Worm (Caenorhabditis elegans) whole organism, young adult: Measurements from ENCODE around the gene sahd-1.
"Not testable (repeated sequence)": the region's sequence is repeated elsewhere in the genome, so short reads cannot be mapped to it uniquely, and the experiment has no call there.

Source experiments
- B0019.2 ChIP-seq: fragments of 200-800 bp; sonication (Bioruptor generic); conservative IDR thresholded peaks from 2 replicates; pipeline ENCODE4 v1.3.6; 2022; ENCODE audit warnings: missing genetic modification reagents, missing genetic modification characterization, missing compliant biosample characterization
- B0035.1 ChIP-seq: sonication (generic microtip); optimal IDR thresholded peaks from 2 replicates; lab custom pipeline; 2016; ENCODE audit warnings: missing genetic modification characterization, mild to moderate bottlenecking, missing compliant biosample characterization, missing genotype, missing genetic modification reagents
- B0336.3 ChIP-seq: fragments of 200-800 bp; sonication (Bioruptor generic); IDR thresholded peaks from 2 replicates; pipeline ENCODE4 v1.3.6; 2022; ENCODE audit warnings: missing genetic modification characterization, missing compliant biosample characterization
- C17E4.6 ChIP-seq: fragments of 200-800 bp; sonication (Bioruptor generic); IDR thresholded peaks from 2 replicates; pipeline ENCODE4 v1.3.6; 2022; ENCODE audit warnings: missing genetic modification reagents, missing genetic modification characterization, missing compliant biosample characterization
- F22D6.2 ChIP-seq: sonication (generic microtip); optimal IDR thresholded peaks from 2 replicates; lab custom pipeline; 2016; ENCODE audit warnings: mild to moderate bottlenecking, missing genetic modification characterization, missing compliant biosample characterization
- F33H1.4 ChIP-seq: fragments of 200-800 bp; sonication (Bioruptor generic); IDR thresholded peaks from 2 replicates; pipeline ENCODE4 v1.3.6; 2022; ENCODE audit warnings: missing genetic modification reagents, missing genetic modification characterization, missing compliant biosample characterization
- F49E8.2 ChIP-seq: sonication (generic microtip); optimal IDR thresholded peaks from 3 replicates; lab custom pipeline; 2017; ENCODE audit warnings: missing genetic modification characterization, mild to moderate bottlenecking, missing compliant biosample characterization, antibody characterized with exemption, moderate library complexity; ENCODE audit not compliant: insufficient read depth
- F52B5.7 ChIP-seq: sonication (generic microtip); optimal IDR thresholded peaks from 2 replicates; lab custom pipeline; 2016; ENCODE audit warnings: mild to moderate bottlenecking, missing genetic modification characterization, missing compliant biosample characterization
- T07F8.4 ChIP-seq: sonication (generic microtip); optimal IDR thresholded peaks from 2 replicates; lab custom pipeline; 2016; ENCODE audit warnings: mild to moderate bottlenecking, missing genetic modification characterization, moderate library complexity, missing compliant biosample characterization
- Y67H2A.10 ChIP-seq: fragments of 200-800 bp; sonication (Bioruptor generic); conservative IDR thresholded peaks from 2 replicates; pipeline ENCODE4 v1.3.6; 2022; ENCODE audit warnings: missing genetic modification reagents, missing genetic modification characterization, missing compliant biosample characterization
- ama-1 ChIP-seq, 3 experiments: fragments of 150-350 bp in 1 of 3; sonication (generic microtip) in 2 of 3; optimal IDR thresholded peaks; 2 replicates each; lab custom pipeline; 2014 to 2018; ENCODE audit warnings: missing biosample characterization in 2 of 3, missing genetic modification characterization in 2 of 3, missing genetic modification reagents in 2 of 3
- atf-7 ChIP-seq: sonication (generic microtip); optimal IDR thresholded peaks from 2 replicates; lab custom pipeline; 2017; ENCODE audit warnings: mild to moderate bottlenecking, missing genetic modification characterization, missing compliant biosample characterization
- athp-1 ChIP-seq: sonication (generic microtip); optimal IDR thresholded peaks from 2 replicates; lab custom pipeline; 2017; ENCODE audit warnings: mild to moderate bottlenecking, missing genetic modification characterization, missing compliant biosample characterization
- attf-3 ChIP-seq: fragments of 200-800 bp; sonication (Bioruptor generic); conservative IDR thresholded peaks from 2 replicates; pipeline ENCODE4 v1.3.6; 2022; ENCODE audit warnings: missing genetic modification reagents, missing genetic modification characterization, missing compliant biosample characterization
- attf-5 ChIP-seq: fragments of 200-800 bp; sonication (Bioruptor generic); optimal IDR thresholded peaks from 2 replicates; lab custom pipeline; 2018; ENCODE audit warnings: mild to moderate bottlenecking, missing genetic modification characterization, missing compliant biosample characterization
- ceh-27 ChIP-seq: fragments of 200-800 bp; sonication (Bioruptor generic); optimal IDR thresholded peaks from 2 replicates; lab custom pipeline; 2018; ENCODE audit warnings: mild to moderate bottlenecking, missing genetic modification characterization, moderate library complexity, missing compliant biosample characterization
- ceh-40 ChIP-seq: fragments of 200-800 bp; sonication (Bioruptor generic); IDR thresholded peaks from 2 replicates; pipeline ENCODE4 v1.3.6; 2022; ENCODE audit warnings: missing genetic modification characterization, missing compliant biosample characterization
- ceh-79 ChIP-seq: sonication (generic microtip); optimal IDR thresholded peaks from 2 replicates; lab custom pipeline; 2017; ENCODE audit warnings: mild to moderate bottlenecking, missing genetic modification characterization, missing compliant biosample characterization
- ceh-91 ChIP-seq: fragments of 200-800 bp; sonication (Bioruptor generic); IDR thresholded peaks from 2 replicates; pipeline ENCODE4 v1.3.6; 2022; ENCODE audit warnings: missing genetic modification reagents, missing genetic modification characterization, missing compliant biosample characterization
- chd-7 ChIP-seq: sonication (generic microtip); optimal IDR thresholded peaks from 2 replicates; lab custom pipeline; 2016; ENCODE audit warnings: mild to moderate bottlenecking, missing genetic modification characterization, moderate library complexity, missing compliant biosample characterization
- dpff-1 ChIP-seq: sonication (generic microtip); optimal IDR thresholded peaks from 2 replicates; lab custom pipeline; 2017; ENCODE audit warnings: mild to moderate bottlenecking, missing genetic modification characterization, missing compliant biosample characterization
- egl-44 ChIP-seq: fragments of 200-800 bp; sonication (Bioruptor generic); IDR thresholded peaks from 2 replicates; pipeline ENCODE4 v1.3.6; 2022; ENCODE audit warnings: missing genetic modification reagents, missing genetic modification characterization, missing compliant biosample characterization
- him-1 ChIP-seq: sonication (generic microtip); optimal IDR thresholded peaks from 2 replicates; lab custom pipeline; 2016; ENCODE audit warnings: missing genotype, missing genetic modification reagents, missing genetic modification characterization, missing compliant biosample characterization
- hlh-12 ChIP-seq: sonication (generic microtip); optimal IDR thresholded peaks from 2 replicates; lab custom pipeline; 2016; ENCODE audit warnings: missing genetic modification characterization, missing compliant biosample characterization
- mxl-1 ChIP-seq: sonication (generic microtip); optimal IDR thresholded peaks from 2 replicates; lab custom pipeline; 2016; ENCODE audit warnings: missing genetic modification characterization, missing compliant biosample characterization
- nfya-1 ChIP-seq: sonication (generic microtip); optimal IDR thresholded peaks from 2 replicates; lab custom pipeline; 2017; ENCODE audit warnings: antibody characterized with exemption, missing compliant biosample characterization, missing genetic modification characterization, borderline replicate concordance; ENCODE audit not compliant: insufficient read depth
- nfya-2 ChIP-seq: fragments of 200-800 bp; sonication (Bioruptor generic); IDR thresholded peaks from 2 replicates; pipeline ENCODE4 v1.3.6; 2022; ENCODE audit warnings: missing genetic modification reagents, missing genetic modification characterization, missing compliant biosample characterization
- nhr-179 ChIP-seq: sonication (generic microtip); optimal IDR thresholded peaks from 2 replicates; lab custom pipeline; 2016; ENCODE audit warnings: mild to moderate bottlenecking, missing genetic modification characterization, missing compliant biosample characterization
- nhr-80 ChIP-seq: sonication (generic microtip); optimal IDR thresholded peaks from 2 replicates; lab custom pipeline; 2016; ENCODE audit warnings: missing genetic modification characterization, missing compliant biosample characterization
- pbrm-1 ChIP-seq: fragments of 200-800 bp; sonication (Bioruptor generic); IDR thresholded peaks from 2 replicates; pipeline ENCODE4 v1.3.6; 2022; ENCODE audit warnings: missing genetic modification reagents, missing genetic modification characterization, missing compliant biosample characterization
- rcor-1 ChIP-seq: fragments of 200-800 bp; sonication (Bioruptor generic); IDR thresholded peaks from 2 replicates; pipeline ENCODE4 v1.3.6; 2022; ENCODE audit warnings: missing genetic modification reagents, missing genetic modification characterization, missing compliant biosample characterization
- sea-2 ChIP-seq: fragments of 200-800 bp; sonication (Bioruptor generic); IDR thresholded peaks from 2 replicates; pipeline ENCODE4 v1.3.6; 2022; ENCODE audit warnings: missing genetic modification characterization, missing compliant biosample characterization
- snpc-1.1 ChIP-seq: sonication (generic microtip); optimal IDR thresholded peaks from 2 replicates; lab custom pipeline; 2017; ENCODE audit warnings: missing genetic modification characterization, mild to moderate bottlenecking, missing compliant biosample characterization, antibody characterized with exemption, moderate library complexity, missing genotype, missing genetic modification reagents; ENCODE audit not compliant: insufficient read depth
- snpc-4 ChIP-seq, 5 experiments: fragments of 150-350 bp in 1 of 5; sonication (generic microtip) in 4 of 5; optimal IDR thresholded peaks; 2 replicates each; lab custom pipeline; 2014 to 2018; ENCODE audit warnings: missing genetic modification characterization in 5 of 5, missing biosample characterization in 3 of 5, antibody characterized with exemption in 2 of 5, mild to moderate bottlenecking in 2 of 5, missing compliant biosample characterization in 2 of 5, missing genotype in 2 of 5, moderate library complexity in 2 of 5, missing genetic modification reagents in 1 of 5
- unc-62 ChIP-seq: fragments of 150-350 bp; optimal IDR thresholded peaks from 2 replicates; lab custom pipeline; 2014; ENCODE audit warnings: missing biosample characterization, missing genetic modification reagents, missing genetic modification characterization
- ztf-26 ChIP-seq: sonication (generic microtip); optimal IDR thresholded peaks from 2 replicates; lab custom pipeline; 2017; ENCODE audit warnings: missing genetic modification characterization, missing compliant biosample characterization
- ztf-6 ChIP-seq: fragments of 200-800 bp; sonication (Bioruptor generic); IDR thresholded peaks from 2 replicates; pipeline ENCODE4 v1.3.6; 2022; ENCODE audit warnings: missing genetic modification reagents, missing genetic modification characterization, missing compliant biosample characterization

sahd-1 gene

ce11 chrII:5541685-5542084 is 26.9 kb upstream of the sahd-1 start, which contains the start of gene C17C3.24:
C17C3.24 (minus strand) TSS chrII:5541785.
- no peak for TF ChIP-seq F22D6.2 (tag; lab: Kevin White, UChicago)
- no peak for TF ChIP-seq nfya-1 (tag; lab: Kevin White, UChicago)
- no peak for TF ChIP-seq B0336.3 (GFP tag; lab: Robert Waterston, UW)
- no peak for TF ChIP-seq nhr-80 (tag; lab: Kevin White, UChicago)
- TF ChIP-seq B0035.1, result no peak
- TF ChIP-seq ztf-26, result no peak
- TF ChIP-seq attf-5, result no peak
- no peak for TF ChIP-seq athp-1 (tag; lab: Kevin White, UChicago)
- no peak for TF ChIP-seq F33H1.4
- no peak for TF ChIP-seq ama-1 (optimal IDR thresholded peaks at IDR 0.05; lab: Kevin White, UChicago)
- no peak for TF ChIP-seq ama-1 (GFP tag; optimal IDR thresholded peaks at IDR 0.05; lab: Kevin White, UChicago)
- TF ChIP-seq T07F8.4, result no peak
- TF ChIP-seq Y67H2A.10 (GFP tag; lab: Robert Waterston, UW), result no peak
- TF ChIP-seq ceh-79 (tag; lab: Kevin White, UChicago), result no peak
- TF ChIP-seq hlh-12 (tag; lab: Kevin White, UChicago), result no peak
- TF ChIP-seq mxl-1 (tag; lab: Kevin White, UChicago), result no peak
- TF ChIP-seq ztf-6 (GFP tag; lab: Robert Waterston, UW), result no peak
- no peak for TF ChIP-seq ceh-40
- no peak for TF ChIP-seq nfya-2
- no peak for TF ChIP-seq him-1 (tag; lab: Kevin White, UChicago)

DNA sequence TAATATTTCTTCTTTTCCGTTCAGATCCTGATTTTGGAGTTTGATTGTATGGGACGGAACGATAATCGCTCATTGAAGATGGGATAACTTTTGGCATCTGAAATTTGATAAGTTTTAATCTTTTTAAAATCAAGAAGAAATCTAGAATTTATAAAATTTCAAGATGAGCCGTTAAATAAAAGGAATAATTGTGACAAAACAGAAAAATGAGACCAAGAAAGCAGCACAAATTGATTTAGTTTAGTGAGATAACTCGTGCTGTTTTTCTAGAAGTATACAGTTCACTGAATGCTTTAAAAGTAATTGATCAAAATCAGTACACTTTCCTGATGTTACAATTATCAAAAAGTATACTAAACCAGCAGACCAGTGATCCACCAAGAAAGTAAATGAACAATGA is 25.4 kb upstream of the sahd-1 start, which contains the start of gene hlh-27:
TSS of gene hlh-27 (minus strand) at position 101 of the 400 bp plus-strand sequence.
- not testable (repeated sequence) for TF ChIP-seq rcor-1 (GFP tag; lab: Robert Waterston, UW); hlh-12 (tag; lab: Kevin White, UChicago); ceh-27 (GFP tag; lab: Kevin White, UChicago)

DNA sequence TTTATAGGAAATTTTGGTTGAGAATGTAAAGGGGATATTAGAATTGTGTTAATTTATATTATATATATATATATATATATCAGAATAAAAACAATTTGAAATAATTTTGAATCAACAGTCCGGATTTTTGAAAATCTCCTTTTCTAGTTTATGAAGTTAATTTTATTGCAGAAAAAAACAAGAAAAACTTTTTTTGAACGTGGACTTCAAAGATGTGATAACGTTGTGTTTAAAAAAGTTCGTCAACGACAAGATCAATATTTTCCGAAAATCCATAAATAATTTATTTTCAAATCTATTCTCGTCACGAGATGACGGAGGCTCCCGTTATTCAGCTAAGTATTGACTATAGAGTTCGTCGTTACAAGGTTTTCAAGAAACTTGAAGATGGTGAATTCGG is 22.8 kb upstream of the sahd-1 start, which contains the start of gene C17C3.11:
TSS of gene C17C3.11 (plus strand) at position 301 of the 400 bp plus-strand sequence.
- TF ChIP-seq snpc-4 (GFP tag; optimal IDR thresholded peaks at IDR 0.05; lab: Kevin White, UChicago), result no peak
- no peak for TF ChIP-seq snpc-4 (tag; optimal IDR thresholded peaks at IDR 0.05; lab: Kevin White, UChicago)
- no peak for TF ChIP-seq F52B5.7 (tag; lab: Kevin White, UChicago)
- TF ChIP-seq attf-3 (GFP tag; lab: Robert Waterston, UW), result no peak
- TF ChIP-seq him-1 (tag; lab: Kevin White, UChicago), result no peak
- no peak for TF ChIP-seq chd-7 (tag; lab: Kevin White, UChicago)
- TF ChIP-seq unc-62, result no peak
- no peak for TF ChIP-seq B0019.2 (GFP tag; lab: Robert Waterston, UW)
- no peak for TF ChIP-seq nhr-179 (tag; lab: Kevin White, UChicago)
- TF ChIP-seq pbrm-1, result no peak
- TF ChIP-seq ceh-91 (GFP tag; lab: Robert Waterston, UW), result no peak
- TF ChIP-seq F33H1.4, result no peak
- no peak for TF ChIP-seq atf-7
- no peak for TF ChIP-seq F22D6.2 (tag; lab: Kevin White, UChicago)
- no peak for TF ChIP-seq snpc-1.1 (tag; lab: Kevin White, UChicago)
- TF ChIP-seq sea-2, result no peak
- no peak for TF ChIP-seq C17E4.6 (GFP tag; lab: Robert Waterston, UW)
- no peak for TF ChIP-seq egl-44 (GFP tag; lab: Robert Waterston, UW)
- TF ChIP-seq B0035.1, result no peak
- TF ChIP-seq dpff-1, result no peak
- TF ChIP-seq F49E8.2 (tag; lab: Kevin White, UChicago), result no peak
